Worm (Caenorhabditis elegans): ENCODE results near the gene cyn-16.

The cyn-16 gene

DNA sequence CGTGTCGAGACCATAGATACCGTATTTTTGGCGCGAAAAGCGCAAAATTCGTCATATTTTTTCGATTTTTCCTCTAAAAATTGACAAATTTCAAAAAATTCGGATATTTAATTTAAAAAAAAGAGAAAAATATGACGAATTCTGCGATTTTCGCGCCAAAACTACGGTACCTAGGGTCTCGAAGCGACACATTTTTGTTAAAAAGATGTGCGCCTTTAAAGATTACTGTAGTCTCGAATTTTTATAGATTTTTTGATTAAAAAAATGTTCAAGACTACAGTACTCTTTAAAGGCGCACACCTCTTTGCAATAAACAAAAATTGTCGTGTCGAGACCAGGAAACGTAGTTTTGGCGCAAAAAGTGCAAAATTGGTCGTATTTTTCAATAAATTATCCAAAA, 467 bp downstream of the cyn-16 start:
- TF ChIP-seq nhr-237 (tag; optimal IDR thresholded peaks at IDR 0.05) (no peak), sea-2 (GFP tag; optimal IDR thresholded peaks at IDR 0.05) (no peak), mml-1 (tag; optimal IDR thresholded peaks at IDR 0.05) (no peak), hmg-11 (tag; optimal IDR thresholded peaks at IDR 0.05) (no peak), ztf-4 (tag; optimal IDR thresholded peaks at IDR 0.05) (no peak)

- TF ChIP-seq nhr-77 (tag; optimal IDR thresholded peaks at IDR 0.05) (no peak), mdl-1 (tag; optimal IDR thresholded peaks at IDR 0.05) (no peak), nfya-1 (tag; optimal IDR thresholded peaks at IDR 0.05; ENCODE audit: insufficient read depth) (no peak), elt-1 (tag; optimal IDR thresholded peaks at IDR 0.05) (no peak), ceh-28 (tag; optimal IDR thresholded peaks at IDR 0.05) (peak; percentile 47)
Observed at ce11 chrII:12028707-12029106, 7.8 kb downstream of the cyn-16 start.

ce11 chrII:12027697-12028245, 8.8 kb downstream of the cyn-16 start, which contains the start of gene Y17G7B.8:
TSS of gene Y17G7B.8 (minus strand) at chrII:12027747.
- TF ChIP-seq ZK546.5 (tag; optimal IDR thresholded peaks at IDR 0.05) (no peak), hmg-11 (tag; optimal IDR thresholded peaks at IDR 0.05) (no peak), lin-15B (tag; optimal IDR thresholded peaks at IDR 0.05) (no peak), skn-1 (tag; optimal IDR thresholded peaks at IDR 0.05) (no peak), egl-5 (tag; optimal IDR thresholded peaks at IDR 0.05) (no peak), nhr-23 (tag; optimal IDR thresholded peaks at IDR 0.05) (no peak), nhr-11 (tag; optimal IDR thresholded peaks at IDR 0.05) (no peak), elt-1 (tag; optimal IDR thresholded peaks at IDR 0.05) (no peak), ztf-11 (tag; optimal IDR thresholded peaks at IDR 0.05) (no peak), nhr-237 (tag; optimal IDR thresholded peaks at IDR 0.05) (no peak), pqm-1 (tag; optimal IDR thresholded peaks at IDR 0.05) (peak; percentile 48), fos-1 (tag; optimal IDR thresholded peaks at IDR 0.05) (no peak), egl-27 (tag; optimal IDR thresholded peaks at IDR 0.05) (no peak), unc-62 (GFP tag; optimal IDR thresholded peaks at IDR 0.05) (no peak), fkh-10 (GFP tag; optimal IDR thresholded peaks at IDR 0.05) (no peak), ceh-28 (tag; optimal IDR thresholded peaks at IDR 0.05) (peak; percentile 10), elt-2 (tag; optimal IDR thresholded peaks at IDR 0.05) (peak; percentile 84), pha-4 (tag; optimal IDR thresholded peaks at IDR 0.05) (peak; percentile 91), zag-1 (tag; optimal IDR thresholded peaks at IDR 0.05) (no peak), mdl-1 (tag; optimal IDR thresholded peaks at IDR 0.05) (no peak), ceh-82 (tag; optimal IDR thresholded peaks at IDR 0.05) (no peak), aly-2 (tag; optimal IDR thresholded peaks at IDR 0.05) (no peak), nhr-12 (tag; optimal IDR thresholded peaks at IDR 0.05) (no peak)

ce11 chrII:12023315-12023878, 13.1 kb downstream of the cyn-16 start, which contains the start of gene Y17G7B.12:
TSS of gene Y17G7B.12 (plus strand) at chrII:12023861.
- TF ChIP-seq nhr-237 (tag; optimal IDR thresholded peaks at IDR 0.05) (no peak), lin-15B (tag; optimal IDR thresholded peaks at IDR 0.05) (peak; percentile 4), fkh-10 (GFP tag; optimal IDR thresholded peaks at IDR 0.05) (no peak), ztf-11 (tag; optimal IDR thresholded peaks at IDR 0.05) (no peak), daf-12 (tag; optimal IDR thresholded peaks at IDR 0.05) (no peak), egl-27 (tag; optimal IDR thresholded peaks at IDR 0.05) (no peak), zag-1 (tag; optimal IDR thresholded peaks at IDR 0.05) (no peak), unc-39 (tag; optimal IDR thresholded peaks at IDR 0.05) (no peak), nhr-11 (tag; optimal IDR thresholded peaks at IDR 0.05) (no peak), pha-4 (tag; optimal IDR thresholded peaks at IDR 0.05) (peak; percentile 10), hmg-11 (tag; optimal IDR thresholded peaks at IDR 0.05) (peak; percentile 34), pqm-1 (tag; optimal IDR thresholded peaks at IDR 0.05) (no peak), nfya-1 (tag; optimal IDR thresholded peaks at IDR 0.05; ENCODE audit: insufficient read depth) (peak; percentile 15)

ce11 chrII:12008772-12009171, 27.8 kb downstream of the cyn-16 start, which contains the start of gene glb-29:
TSS of gene glb-29 (plus strand) at chrII:12009072.
- TF ChIP-seq nhr-43 (tag; optimal IDR thresholded peaks at IDR 0.05; ENCODE audit: poor library complexity, severe bottlenecking) (no peak), ama-1 (optimal IDR thresholded peaks at IDR 0.05) (no peak), snpc-4 (tag; optimal IDR thresholded peaks at IDR 0.05) (no peak), daf-12 (tag; optimal IDR thresholded peaks at IDR 0.05) (no peak), nhr-12 (tag; optimal IDR thresholded peaks at IDR 0.05) (no peak), nhr-237 (tag; optimal IDR thresholded peaks at IDR 0.05) (no peak), elt-3 (tag; optimal IDR thresholded peaks at IDR 0.05) (no peak), fkh-10 (GFP tag; optimal IDR thresholded peaks at IDR 0.05) (no peak), zag-1 (tag; optimal IDR thresholded peaks at IDR 0.05) (no peak), eor-1 (tag; optimal IDR thresholded peaks at IDR 0.05) (no peak), nhr-25 (tag; optimal IDR thresholded peaks at IDR 0.05) (no peak), elt-1 (tag; optimal IDR thresholded peaks at IDR 0.05) (no peak), ceh-16 (tag; optimal IDR thresholded peaks at IDR 0.05) (no peak), R02D3.7 (tag; optimal IDR thresholded peaks at IDR 0.05) (no peak), mml-1 (tag; optimal IDR thresholded peaks at IDR 0.05) (no peak), tbx-2 (tag; optimal IDR thresholded peaks at IDR 0.05) (no peak), lin-15B (tag; optimal IDR thresholded peaks at IDR 0.05) (no peak), ztf-11 (tag; optimal IDR thresholded peaks at IDR 0.05) (no peak)
